Worm (Caenorhabditis elegans) whole organism, late embryonic: ENCODE measurements around the gene nhr-251.

ENCODE experiments used
- ama-1 ChIP-seq: fragments of 150-350 bp; optimal IDR thresholded peaks from 2 replicates; lab custom pipeline; 2014
- ceh-24 ChIP-seq: sonication (generic microtip); optimal IDR thresholded peaks from 2 replicates; lab custom pipeline; 2016; ENCODE audit warnings: mild to moderate bottlenecking, missing genetic modification characterization, missing compliant biosample characterization
- ceh-45 ChIP-seq: fragments of 200-800 bp; sonication (Bioruptor generic); IDR thresholded peaks from 2 replicates; pipeline ENCODE4 v1.3.6; 2022; ENCODE audit warnings: missing genetic modification reagents, missing genetic modification characterization, missing compliant biosample characterization
- pha-4 ChIP-seq: fragments of 150-350 bp; optimal IDR thresholded peaks from 2 replicates; lab custom pipeline; 2018; ENCODE audit warnings: missing biosample characterization, missing genetic modification reagents, missing genetic modification characterization
- zip-5 ChIP-seq: sonication (generic microtip); optimal IDR thresholded peaks from 2 replicates; lab custom pipeline; 2016; ENCODE audit warnings: missing genetic modification characterization, missing compliant biosample characterization
- ztf-16 ChIP-seq: sonication (generic microtip); optimal IDR thresholded peaks from 2 replicates; lab custom pipeline; 2017; ENCODE audit warnings: missing genetic modification characterization, missing compliant biosample characterization

ce11 chrV:620987-621386 lies 20.7 kb downstream of the nhr-251 start:
- TF ChIP-seq zip-5 (no peak), ceh-24 (tag; lab: Kevin White, UChicago) (no peak), pha-4 (no peak), ceh-45 (GFP tag; lab: Robert Waterston, UW) (no peak), ama-1 (lab: Kevin White, UChicago) (no peak), ztf-16 (tag; lab: Kevin White, UChicago) (no peak)
